Fruit fly (Drosophila melanogaster) whole organism, adult: Measurements from ENCODE around the gene Acp36DE.

Experiments used
- CG33017 ChIP-seq: fragments of 200-800 bp; sonication (Bioruptor generic); optimal IDR thresholded peaks from 2 replicates; lab custom pipeline; 2018; ENCODE audit warnings: missing biosample characterization, mild to moderate bottlenecking, missing genetic modification characterization, moderate library complexity
- CG7045 ChIP-seq: fragments of 200-800 bp; sonication (Bioruptor generic); optimal IDR thresholded peaks from 2 replicates; lab custom pipeline; 2017; ENCODE audit warnings: missing biosample characterization, mild to moderate bottlenecking, missing genetic modification characterization
- CG7101 ChIP-seq: fragments of 200-800 bp; sonication (Bioruptor generic); optimal IDR thresholded peaks from 2 replicates; lab custom pipeline; 2018; ENCODE audit warnings: missing biosample characterization, mild to moderate bottlenecking, missing genetic modification characterization, moderate library complexity
- Mnt ChIP-seq: fragments of 200-800 bp; sonication (Bioruptor generic); optimal IDR thresholded peaks from 2 replicates; lab custom pipeline; 2016; ENCODE audit warnings: missing biosample characterization, mild to moderate bottlenecking, missing genetic modification characterization
- cic ChIP-seq: fragments of 200-800 bp; sonication (Bioruptor generic); optimal IDR thresholded peaks from 2 replicates; lab custom pipeline; 2017; ENCODE audit warnings: missing biosample characterization, mild to moderate bottlenecking, missing genetic modification characterization, moderate library complexity
- kay ChIP-seq: fragments of 200-800 bp; sonication (Bioruptor generic); peaks from one replicate; lab custom pipeline; 2016; ENCODE audit warnings: missing biosample characterization, missing genetic modification characterization, borderline replicate concordance
- ovo ChIP-seq: fragments of 200-800 bp; sonication (Bioruptor generic); optimal IDR thresholded peaks from 2 replicates; lab custom pipeline; 2016; ENCODE audit warnings: missing biosample characterization, missing genetic modification characterization
- pad ChIP-seq: fragments of 200-800 bp; sonication (Bioruptor generic); optimal IDR thresholded peaks from 3 replicates; lab custom pipeline; 2017; ENCODE audit warnings: missing biosample characterization, missing genetic modification characterization, mild to moderate bottlenecking, moderate library complexity, missing genetic modification reagents

DNA sequence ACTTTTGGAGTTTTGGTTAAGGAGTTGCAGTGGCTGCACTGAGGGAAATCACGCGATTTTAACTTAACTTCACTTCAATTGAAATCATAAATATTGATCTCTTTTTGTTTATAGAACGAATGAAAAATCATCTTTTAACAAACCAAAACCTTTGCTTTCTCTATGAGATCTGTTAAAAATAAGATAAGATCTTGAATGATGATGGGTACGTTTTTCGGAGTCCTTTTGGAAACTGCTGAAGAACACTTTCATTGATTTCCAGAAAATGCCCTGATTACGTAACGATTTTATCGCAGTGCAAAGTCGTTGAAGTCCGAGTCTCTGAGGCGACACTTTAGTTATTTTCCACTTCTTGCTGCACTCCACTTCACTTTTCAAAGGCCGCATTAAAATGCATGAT, 46.5 kb downstream of the Acp36DE start:
- TF ChIP-seq CG33017 (tag; lab: Kevin White, UChicago) = no peak
- TF ChIP-seq CG7045 (GFP tag; lab: Kevin White, UChicago) = no peak
- no peak for TF ChIP-seq cic (GFP tag; lab: Kevin White, UChicago)
- no peak for TF ChIP-seq ovo
- no peak for TF ChIP-seq kay (GFP tag; lab: Kevin White, UChicago)
- no peak for TF ChIP-seq pad
- TF ChIP-seq CG7101 = no peak
- TF ChIP-seq Mnt (GFP tag; lab: Kevin White, UChicago) = no peak
